Fruit fly (Drosophila melanogaster) whole organism, wandering third instar larva: ENCODE results near the gene v.

Source experiments
- CG9705 ChIP-seq: fragments of 200-800 bp; sonication (Bioruptor generic); optimal IDR thresholded peaks from 2 replicates; lab custom pipeline; 2018; ENCODE audit warnings: missing biosample characterization, mild to moderate bottlenecking, missing genetic modification characterization
- CrebA ChIP-seq: fragments of 200-800 bp; sonication (Bioruptor generic); optimal IDR thresholded peaks from 2 replicates; lab custom pipeline; 2016; ENCODE audit warnings: missing biosample characterization, mild to moderate bottlenecking, missing genetic modification characterization, borderline replicate concordance
- Hnf4 ChIP-seq: fragments of 200-800 bp; sonication (Bioruptor generic); optimal IDR thresholded peaks from 2 replicates; lab custom pipeline; 2016; ENCODE audit warnings: missing biosample characterization, mild to moderate bottlenecking, missing genetic modification characterization
- psq ChIP-seq: fragments of 200-800 bp; sonication (Bioruptor generic); optimal IDR thresholded peaks from 3 replicates; lab custom pipeline; 2017; ENCODE audit warnings: missing biosample characterization, mild to moderate bottlenecking, missing genetic modification characterization, moderate library complexity
- sage ChIP-seq: fragments of 200-800 bp; sonication (Bioruptor generic); optimal IDR thresholded peaks from 2 replicates; lab custom pipeline; 2016; ENCODE audit warnings: missing biosample characterization, mild to moderate bottlenecking, missing genetic modification characterization

DNA sequence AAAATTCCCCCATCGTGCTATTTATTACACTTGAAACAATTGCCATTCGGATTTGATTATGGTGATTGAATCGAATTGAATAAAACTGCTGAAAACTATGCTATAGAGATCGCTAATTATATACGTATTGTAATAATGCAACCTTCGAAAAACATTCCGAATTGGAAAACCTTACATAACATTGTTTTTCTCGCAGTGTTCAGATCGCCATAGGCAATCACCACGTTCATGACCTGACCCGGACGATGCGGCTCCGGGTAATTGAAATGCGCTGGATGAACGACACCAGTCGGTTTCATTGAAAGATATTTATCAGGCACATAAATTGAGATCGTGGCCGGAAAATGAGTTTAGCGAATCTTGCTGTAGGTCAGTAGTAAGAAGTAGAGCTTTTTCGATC, 41.0 kb upstream of the v start:
- TF ChIP-seq psq (GFP tag; lab: Kevin White, UChicago), result no peak
- no peak for TF ChIP-seq sage
- no peak for TF ChIP-seq CrebA (GFP tag; lab: Kevin White, UChicago)
- TF ChIP-seq CG9705 (GFP tag; lab: Kevin White, UChicago), result no peak
- no peak for TF ChIP-seq Hnf4 (GFP tag; lab: Kevin White, UChicago)
